Worm (Caenorhabditis elegans): ENCODE results near the gene F13H8.6.

Gene F13H8.6

ce11 chrII:6309198-6309597 lies 22.4 kb upstream of the F13H8.6 start, which contains the start of gene glb-10:
Gene glb-10 (minus strand): TSS chrII:6309298.
- no peak for TF ChIP-seq madf-6 (GFP tag; IDR thresholded peaks at IDR 0.05)
- no peak for TF ChIP-seq mcd-1 (GFP tag; IDR thresholded peaks at IDR 0.05)
- no peak for TF ChIP-seq Y79H2A.3 (GFP tag; conservative IDR thresholded peaks at IDR 0.05)
- no peak for TF ChIP-seq ekl-4 (GFP tag; IDR thresholded peaks at IDR 0.05)
- no peak for TF ChIP-seq ceh-40 (GFP tag; IDR thresholded peaks at IDR 0.05)
- no peak for TF ChIP-seq egrh-3 (GFP tag; IDR thresholded peaks at IDR 0.05)

ce11 chrII:6306125-6306524 lies 19.4 kb upstream of the F13H8.6 start, which contains the start of gene C29F5.8:
Gene C29F5.8 (plus strand): TSS chrII:6306425.
- TF ChIP-seq F57C9.4 (tag; optimal IDR thresholded peaks at IDR 0.05), result no peak
- TF ChIP-seq ZK185.1 (tag; optimal IDR thresholded peaks at IDR 0.05; ENCODE audit: poor library complexity, severe bottlenecking), result no peak
- no peak for TF ChIP-seq madf-3 (GFP tag; IDR thresholded peaks at IDR 0.05)
- TF ChIP-seq ama-1 (optimal IDR thresholded peaks at IDR 0.05), result no peak
- no peak for TF ChIP-seq ama-1 (GFP tag; optimal IDR thresholded peaks at IDR 0.05)
- no peak for TF ChIP-seq B0035.1 (tag; optimal IDR thresholded peaks at IDR 0.05)
- no peak for TF ChIP-seq dpl-1 (GFP tag; optimal IDR thresholded peaks at IDR 0.05)
- no peak for TF ChIP-seq sea-2 (GFP tag; IDR thresholded peaks at IDR 0.05)
- no peak for TF ChIP-seq C06A6.2 (GFP tag; conservative IDR thresholded peaks at IDR 0.05)
- no peak for TF ChIP-seq lsy-27 (tag; optimal IDR thresholded peaks at IDR 0.05; ENCODE audit: borderline replicate concordance, insufficient read depth)
- no peak for TF ChIP-seq fkh-3 (tag; optimal IDR thresholded peaks at IDR 0.05)
- no peak for TF ChIP-seq him-1 (tag; optimal IDR thresholded peaks at IDR 0.05)
- no peak for TF ChIP-seq Y67H2A.10 (GFP tag; conservative IDR thresholded peaks at IDR 0.05)
- no peak for TF ChIP-seq mel-28 (tag; optimal IDR thresholded peaks at IDR 0.05; ENCODE audit: borderline replicate concordance)
- no peak for TF ChIP-seq egl-18 (GFP tag; IDR thresholded peaks at IDR 0.05)
- TF ChIP-seq lag-1 (GFP tag; IDR thresholded peaks at IDR 0.05), result no peak
- TF ChIP-seq pbrm-1 (GFP tag; IDR thresholded peaks at IDR 0.05), result no peak
- TF ChIP-seq B0336.3 (GFP tag; IDR thresholded peaks at IDR 0.05), result no peak
- TF ChIP-seq somi-1 (GFP tag; optimal IDR thresholded peaks at IDR 0.05), result no peak
- no peak for TF ChIP-seq K12H6.12 (tag; optimal IDR thresholded peaks at IDR 0.05)
- TF ChIP-seq F23B12.7 (tag; optimal IDR thresholded peaks at IDR 0.05; ENCODE audit: insufficient read depth), result no peak

ce11 chrII:6303209-6303740 lies 16.5 kb upstream of the F13H8.6 start, which contains the start of gene C29F5.1:
Gene C29F5.1 (plus strand): TSS chrII:6303525.
- TF ChIP-seq let-607 (tag; optimal IDR thresholded peaks at IDR 0.05) (no peak), snpc-1.3 (tag; optimal IDR thresholded peaks at IDR 0.05; ENCODE audit: insufficient read depth) (no peak), sea-2 (GFP tag; IDR thresholded peaks at IDR 0.05) (no peak), lsy-27 (tag; optimal IDR thresholded peaks at IDR 0.05; ENCODE audit: borderline replicate concordance, insufficient read depth) (no peak), madf-3 (GFP tag; IDR thresholded peaks at IDR 0.05) (no peak)

- TF ChIP-seq unc-62 (GFP tag; optimal IDR thresholded peaks at IDR 0.05) (no peak), attf-3 (GFP tag; conservative IDR thresholded peaks at IDR 0.05) (no peak), F33H1.4 (GFP tag; IDR thresholded peaks at IDR 0.05) (no peak), D2030.7 (GFP tag; IDR thresholded peaks at IDR 0.05) (no peak), rpc-1 (optimal IDR thresholded peaks at IDR 0.05) (no peak), rpc-1 (tag; optimal IDR thresholded peaks at IDR 0.05) (no peak), tbx-9 (tag; optimal IDR thresholded peaks at IDR 0.05; ENCODE audit: borderline replicate concordance) (no peak), hrde-1 (tag; optimal IDR thresholded peaks at IDR 0.05; ENCODE audit: borderline replicate concordance) (no peak), nfya-2 (GFP tag; IDR thresholded peaks at IDR 0.05) (no peak), aptf-2 (GFP tag; conservative IDR thresholded peaks at IDR 0.05) (no peak), egrh-3 (GFP tag; IDR thresholded peaks at IDR 0.05) (no peak), aptf-3 (GFP tag; IDR thresholded peaks at IDR 0.05) (no peak), B0035.1 (tag; optimal IDR thresholded peaks at IDR 0.05) (no peak), ztf-22 (GFP tag; optimal IDR thresholded peaks at IDR 0.05) (no peak), K12H6.12 (tag; optimal IDR thresholded peaks at IDR 0.05) (no peak), dpl-1 (GFP tag; optimal IDR thresholded peaks at IDR 0.05) (no peak), hlh-12 (tag; optimal IDR thresholded peaks at IDR 0.05) (no peak), chd-7 (tag; optimal IDR thresholded peaks at IDR 0.05) (no peak)
Observed at ce11 chrII:6294261-6294660, 7.5 kb upstream of the F13H8.6 start, which contains the start of gene mps-1. Gene mps-1 (minus strand): TSS chrII:6294361.
